Worm (Caenorhabditis elegans) whole organism, L2 larva: ENCODE results near the gene wnk-1.

Experiments
- Y55F3AM.14 ChIP-seq: fragments of 200-800 bp; sonication (Bioruptor generic); optimal IDR thresholded peaks from 2 replicates; lab custom pipeline; 2018; ENCODE audit warnings: mild to moderate bottlenecking, missing genetic modification characterization, missing compliant biosample characterization
- ZK546.5 ChIP-seq: sonication (generic microtip); optimal IDR thresholded peaks from 2 replicates; lab custom pipeline; 2017; ENCODE audit warnings: missing biosample characterization, missing genetic modification characterization
- ama-1 ChIP-seq: fragments of 150-350 bp; optimal IDR thresholded peaks from 2 replicates; lab custom pipeline; 2018; ENCODE audit warnings: inconsistent platforms
- fos-1 ChIP-seq: fragments of 150-350 bp; optimal IDR thresholded peaks from 2 replicates; lab custom pipeline; 2014; ENCODE audit warnings: missing biosample characterization, missing genetic modification characterization
- nhr-129 ChIP-seq: fragments of 150-350 bp; optimal IDR thresholded peaks from 2 replicates; lab custom pipeline; 2014; ENCODE audit warnings: missing biosample characterization, missing genetic modification characterization
- nhr-77 ChIP-seq: fragments of 150-350 bp; optimal IDR thresholded peaks from 2 replicates; lab custom pipeline; 2014; ENCODE audit warnings: missing biosample characterization, missing genetic modification characterization
- peb-1 ChIP-seq: fragments of 150-350 bp; optimal IDR thresholded peaks from 2 replicates; lab custom pipeline; 2014; ENCODE audit warnings: missing biosample characterization, missing genetic modification characterization
- snpc-4 ChIP-seq: fragments of 150-350 bp; optimal IDR thresholded peaks from 2 replicates; lab custom pipeline; 2014; ENCODE audit warnings: missing biosample characterization, missing genetic modification characterization
- unc-62 ChIP-seq: fragments of 150-350 bp; optimal IDR thresholded peaks from 2 replicates; lab custom pipeline; 2014; ENCODE audit warnings: missing biosample characterization, missing genetic modification reagents, missing genetic modification characterization
- ztf-11 ChIP-seq: sonication (generic microtip); optimal IDR thresholded peaks from 2 replicates; lab custom pipeline; 2017; ENCODE audit warnings: missing biosample characterization, missing genetic modification characterization

DNA sequence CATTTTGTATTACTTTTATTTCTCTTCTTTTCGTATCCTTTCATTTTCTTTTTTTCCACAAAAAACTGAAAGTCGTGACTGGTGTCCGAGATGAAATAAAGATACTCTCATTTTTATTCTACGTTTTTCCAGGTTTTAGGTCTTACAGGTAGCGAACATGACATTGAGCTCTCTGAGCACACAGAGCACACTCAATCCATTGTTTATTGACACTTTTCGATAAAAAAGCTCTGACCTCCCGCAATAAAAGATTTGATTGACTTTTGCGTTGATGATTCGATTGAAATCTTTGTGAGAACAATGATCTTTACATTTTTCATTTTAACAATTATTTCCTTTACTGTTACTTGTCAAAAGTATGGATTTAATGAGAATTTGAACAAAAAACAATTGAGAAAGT lies 12.2 kb downstream of the wnk-1 start, which contains the start of gene C46C2.6:
- TF ChIP-seq peb-1 (tag; lab: Kevin White, UChicago): no peak
- no peak for TF ChIP-seq unc-62 (GFP tag; lab: Kevin White, UChicago)
- TF ChIP-seq ZK546.5: no peak
- TF ChIP-seq nhr-77 (tag; lab: Kevin White, UChicago): no peak
- TF ChIP-seq ztf-11 (tag; lab: Kevin White, UChicago): no peak
- no peak for TF ChIP-seq fos-1
- TF ChIP-seq nhr-129 (tag; lab: Kevin White, UChicago): no peak
- TF ChIP-seq Y55F3AM.14 (GFP tag; lab: Kevin White, UChicago): no peak
- no peak for TF ChIP-seq ama-1 (lab: Kevin White, UChicago)
- no peak for TF ChIP-seq snpc-4 (tag; lab: Kevin White, UChicago)
